Worm (Caenorhabditis elegans): ENCODE results near the gene mrps-14.
A peak's percentile ranks its signal among the peaks of the same experiment; 100 is the strongest.

Gene mrps-14

DNA sequence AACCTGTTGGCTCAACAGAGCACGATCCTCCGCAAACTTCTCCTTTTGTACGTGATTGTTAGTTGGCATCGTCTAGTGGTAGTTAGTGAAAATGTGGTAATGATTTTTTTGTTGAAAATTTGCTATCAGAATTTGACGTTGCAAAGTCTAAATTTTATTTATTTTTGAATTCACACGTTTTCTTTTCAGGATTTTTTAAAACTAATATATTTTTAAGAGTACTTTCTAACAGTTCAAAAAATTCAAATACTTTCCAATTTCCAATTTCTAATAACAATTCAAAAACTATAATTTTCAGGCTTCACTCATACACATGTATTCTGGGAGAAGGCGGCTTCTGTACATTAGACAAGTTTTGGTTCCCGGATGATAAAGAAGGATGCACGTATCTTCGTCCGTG is 7.9 kb downstream of the mrps-14 start, which contains the start of gene ubxn-5:
ubxn-5 (minus strand) TSS at position 101 of the 400 bp plus-strand sequence.
- TF ChIP-seq zag-1 (tag; optimal IDR thresholded peaks at IDR 0.05) (no peak), sma-9 (GFP tag; optimal IDR thresholded peaks at IDR 0.05) (no peak), sma-9 (tag; optimal IDR thresholded peaks at IDR 0.05) (no peak), nhr-21 (tag; optimal IDR thresholded peaks at IDR 0.05) (no peak), ztf-11 (tag; optimal IDR thresholded peaks at IDR 0.05) (no peak), elt-3 (tag; optimal IDR thresholded peaks at IDR 0.05) (no peak), ama-1 (optimal IDR thresholded peaks at IDR 0.05) (no peak), alr-1 (tag; optimal IDR thresholded peaks at IDR 0.05) (no peak), lin-11 (tag; optimal IDR thresholded peaks at IDR 0.05) (no peak), mbf-1 (tag; optimal IDR thresholded peaks at IDR 0.05) (no peak), sma-3 (GFP tag; optimal IDR thresholded peaks at IDR 0.05) (no peak), nhr-23 (tag; optimal IDR thresholded peaks at IDR 0.05) (no peak), unc-55 (GFP tag; optimal IDR thresholded peaks at IDR 0.05) (no peak)

- TF ChIP-seq fos-1 (tag; optimal IDR thresholded peaks at IDR 0.05) (peak; percentile 39), ceh-82 (tag; optimal IDR thresholded peaks at IDR 0.05) (no peak)
Observed at ce11 chrII:10231874-10232273, 10.4 kb downstream of the mrps-14 start.

DNA sequence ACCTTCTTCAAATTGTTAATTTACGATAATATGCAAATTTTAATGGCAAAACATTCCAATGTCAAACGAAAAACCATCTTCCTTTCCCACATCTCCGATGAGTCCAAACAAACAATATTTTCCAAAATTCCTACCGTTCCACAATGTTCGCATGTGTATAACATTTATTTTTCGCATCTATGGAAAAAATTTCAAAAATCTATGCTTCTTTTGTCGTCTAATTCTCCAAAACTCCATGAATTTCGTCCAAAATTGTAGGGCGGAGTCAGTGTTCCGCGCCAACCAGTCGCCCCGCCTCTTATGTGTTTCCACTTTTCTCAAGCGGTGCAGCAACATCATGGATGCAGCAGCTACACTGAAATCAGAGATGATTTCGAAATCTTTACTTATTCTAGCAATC is 11.3 kb downstream of the mrps-14 start, which contains the start of gene T01E8.8:
T01E8.8 (plus strand) TSS at position 301 of the 400 bp plus-strand sequence.
- no peak for TF ChIP-seq nhr-10 (tag; optimal IDR thresholded peaks at IDR 0.05)
- TF ChIP-seq skn-1 (tag; optimal IDR thresholded peaks at IDR 0.05): no peak
- no peak for TF ChIP-seq elt-1 (tag; optimal IDR thresholded peaks at IDR 0.05)
- no peak for TF ChIP-seq mbf-1 (tag; optimal IDR thresholded peaks at IDR 0.05)
- no peak for TF ChIP-seq unc-55 (GFP tag; optimal IDR thresholded peaks at IDR 0.05)
- TF ChIP-seq nhr-6 (tag; optimal IDR thresholded peaks at IDR 0.05): no peak
- TF ChIP-seq ztf-4 (tag; optimal IDR thresholded peaks at IDR 0.05): no peak
- TF ChIP-seq crh-2 (tag; optimal IDR thresholded peaks at IDR 0.05): no peak
- no peak for TF ChIP-seq sem-4 (tag; optimal IDR thresholded peaks at IDR 0.05)
- no peak for TF ChIP-seq unc-39 (tag; optimal IDR thresholded peaks at IDR 0.05)
- no peak for TF ChIP-seq Y55F3AM.14 (GFP tag; optimal IDR thresholded peaks at IDR 0.05)
- no peak for TF ChIP-seq ztf-11 (tag; optimal IDR thresholded peaks at IDR 0.05)
- no peak for TF ChIP-seq lin-13 (GFP tag; optimal IDR thresholded peaks at IDR 0.05)
- TF ChIP-seq mdl-1 (tag; optimal IDR thresholded peaks at IDR 0.05): no peak
- TF ChIP-seq fos-1 (tag; optimal IDR thresholded peaks at IDR 0.05): no peak

ce11 chrII:10227030-10227429 is 15.3 kb downstream of the mrps-14 start, which contains the start of gene srh-135:
srh-135 (minus strand) TSS chrII:10227130.
- TF ChIP-seq snpc-4 (tag; optimal IDR thresholded peaks at IDR 0.05) (no peak), unc-62 (GFP tag; optimal IDR thresholded peaks at IDR 0.05) (no peak), gmeb-1 (tag; optimal IDR thresholded peaks at IDR 0.05) (no peak), mbf-1 (tag; optimal IDR thresholded peaks at IDR 0.05) (no peak), nhr-6 (tag; optimal IDR thresholded peaks at IDR 0.05) (no peak), nhr-129 (tag; optimal IDR thresholded peaks at IDR 0.05) (no peak), fos-1 (tag; optimal IDR thresholded peaks at IDR 0.05) (no peak)

DNA sequence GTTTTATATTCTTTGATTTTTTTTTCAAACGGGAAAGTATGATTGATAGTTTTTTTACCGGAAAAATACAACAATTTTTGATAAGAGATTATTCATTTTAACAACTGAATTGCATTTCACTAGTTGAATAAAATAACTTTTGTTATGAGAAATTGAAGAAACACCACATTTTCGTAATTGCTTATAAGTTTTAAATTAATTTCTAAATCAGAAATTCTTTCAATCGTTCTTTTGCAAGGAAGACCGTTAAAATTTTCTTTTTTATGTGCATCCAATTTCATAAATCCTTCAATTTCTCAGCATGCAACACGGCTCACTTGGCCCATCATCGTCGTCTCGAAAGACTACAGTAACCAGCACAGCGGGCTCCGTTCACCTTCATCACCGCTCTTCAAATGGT is 19.7 kb downstream of the mrps-14 start, which contains the start of gene plc-3:
plc-3 (plus strand) TSS at position 301 of the 400 bp plus-strand sequence.
- TF ChIP-seq snpc-4 (tag; optimal IDR thresholded peaks at IDR 0.05): no peak
- TF ChIP-seq ztf-4 (tag; optimal IDR thresholded peaks at IDR 0.05): no peak
- TF ChIP-seq lin-11 (tag; optimal IDR thresholded peaks at IDR 0.05): no peak
- no peak for TF ChIP-seq nhr-11 (tag; optimal IDR thresholded peaks at IDR 0.05)
- no peak for TF ChIP-seq peb-1 (tag; optimal IDR thresholded peaks at IDR 0.05)
- TF ChIP-seq C34F6.9 (tag; optimal IDR thresholded peaks at IDR 0.05): no peak
- no peak for TF ChIP-seq lsy-2 (tag; optimal IDR thresholded peaks at IDR 0.05)
- TF ChIP-seq ceh-16 (tag; optimal IDR thresholded peaks at IDR 0.05): no peak
- TF ChIP-seq alr-1 (tag; optimal IDR thresholded peaks at IDR 0.05): no peak
- no peak for TF ChIP-seq unc-39 (tag; optimal IDR thresholded peaks at IDR 0.05)
- no peak for TF ChIP-seq skn-1 (tag; optimal IDR thresholded peaks at IDR 0.05)
- no peak for TF ChIP-seq nhr-237 (tag; optimal IDR thresholded peaks at IDR 0.05)
- no peak for TF ChIP-seq zag-1 (tag; optimal IDR thresholded peaks at IDR 0.05)
- TF ChIP-seq ztf-11 (tag; optimal IDR thresholded peaks at IDR 0.05): no peak
- no peak for TF ChIP-seq crh-2 (tag; optimal IDR thresholded peaks at IDR 0.05)
- no peak for TF ChIP-seq unc-55 (GFP tag; optimal IDR thresholded peaks at IDR 0.05)
- TF ChIP-seq Y55F3AM.14 (GFP tag; optimal IDR thresholded peaks at IDR 0.05): no peak
- TF ChIP-seq fos-1 (tag; optimal IDR thresholded peaks at IDR 0.05): no peak
